Fruit fly (Drosophila melanogaster): ENCODE results near the gene CG15646.

CG15646 gene

dm6 chrX:15619631-15619960 is 51.2 kb downstream of the CG15646 start (continued):
- TF ChIP-seq CG4707 (GFP tag; optimal IDR thresholded peaks at IDR 0.05) (no peak), Camta (GFP tag; optimal IDR thresholded peaks at IDR 0.05) (no peak), CG9932 (GFP tag; IDR thresholded peaks at IDR 0.05) (no peak), Awh (GFP tag; IDR thresholded peaks at IDR 0.05) (no peak; the same call in 1 of the 2 replicates), CG11696 (GFP tag; IDR thresholded peaks at IDR 0.05) (0 out of 2 replicates have a peak, but pooled peaks have one; percentile 5), slbo (GFP tag; IDR thresholded peaks at IDR 0.05) (no peak), CG2202 (tag; optimal IDR thresholded peaks at IDR 0.05) (no peak), D19B (GFP tag; optimal IDR thresholded peaks at IDR 0.05) (no peak), CG3995 (GFP tag; optimal IDR thresholded peaks at IDR 0.05) (no peak), CG15011 (GFP tag; optimal IDR thresholded peaks at IDR 0.05) (no peak), Atf6 (GFP tag; IDR thresholded peaks at IDR 0.05) (no peak), dmrt99B (tag; optimal IDR thresholded peaks at IDR 0.05) (peak; percentile 3), croc (GFP tag; conservative IDR thresholded peaks at IDR 0.05) (0 out of 3 replicates have a peak, but pooled peaks have one; percentile 1), CG7271 (tag; optimal IDR thresholded peaks at IDR 0.05) (no peak), CG6175 (GFP tag; IDR thresholded peaks at IDR 0.05) (no peak), Drgx (GFP tag; IDR thresholded peaks at IDR 0.05) (no peak), psq (GFP tag; optimal IDR thresholded peaks at IDR 0.05) (no peak), sug (tag; optimal IDR thresholded peaks at IDR 0.05) (peak; percentile 52), nom (GFP tag; optimal IDR thresholded peaks at IDR 0.05) (no peak), Ssrp (tag; optimal IDR thresholded peaks at IDR 0.05) (no peak), CG17829 (tag; optimal IDR thresholded peaks at IDR 0.05) (no peak), CG1602 (GFP tag; optimal IDR thresholded peaks at IDR 0.05) (no peak), pros (GFP tag; optimal IDR thresholded peaks at IDR 0.05) (no peak), vnd (GFP tag; IDR thresholded peaks at IDR 0.05; ENCODE audit: partially characterized antibody) (no peak), gro (GFP tag; optimal IDR thresholded peaks at IDR 0.05) (no peak), tap (tag; optimal IDR thresholded peaks at IDR 0.05) (no peak), Nf-YC (tag; optimal IDR thresholded peaks at IDR 0.05) (no peak), nau (GFP tag; optimal IDR thresholded peaks at IDR 0.05) (no peak), CG17361 (GFP tag; IDR thresholded peaks at IDR 0.05) (no peak), NFAT (GFP tag; IDR thresholded peaks at IDR 0.05) (no peak), CG31441 (GFP tag; IDR thresholded peaks at IDR 0.05) (no peak), CG8944 (GFP tag; optimal IDR thresholded peaks at IDR 0.05) (no peak), Max (GFP tag; optimal IDR thresholded peaks at IDR 0.05) (no peak), CG17802 (tag; optimal IDR thresholded peaks at IDR 0.05) (no peak), ash1 (GFP tag; optimal IDR thresholded peaks at IDR 0.05) (no peak), CG10979 (tag; optimal IDR thresholded peaks at IDR 0.05) (peak; percentile 16), CG7745 (tag; optimal IDR thresholded peaks at IDR 0.05) (no peak), H2.0 (GFP tag; IDR thresholded peaks at IDR 0.05) (no peak), fd64A (GFP tag; optimal IDR thresholded peaks at IDR 0.05) (no peak), CG11085 (GFP tag; IDR thresholded peaks at IDR 0.05) (no peak), Xrp1 (GFP tag; IDR thresholded peaks at IDR 0.05) (no peak), CG1647 (GFP tag; optimal IDR thresholded peaks at IDR 0.05) (no peak), zfh2 (GFP tag; optimal IDR thresholded peaks at IDR 0.05) (no peak), Pdp1 (GFP tag; optimal IDR thresholded peaks at IDR 0.05) (no peak), CG5953 (GFP tag; IDR thresholded peaks at IDR 0.05) (no peak), Neu2 (GFP tag; optimal IDR thresholded peaks at IDR 0.05; ENCODE audit: borderline replicate concordance) (no peak), CrebB (tag; optimal IDR thresholded peaks at IDR 0.05) (peak; percentile 1), CG42726 (GFP tag; IDR thresholded peaks at IDR 0.05; ENCODE audit: partially characterized antibody) (no peak), CG12942 (GFP tag; optimal IDR thresholded peaks at IDR 0.05) (no peak), chn (GFP tag; optimal IDR thresholded peaks at IDR 0.05) (no peak), Deaf1 (tag; optimal IDR thresholded peaks at IDR 0.05) (no peak), Hr3 (GFP tag; optimal IDR thresholded peaks at IDR 0.05) (no peak)

Data from whole organism, embryonic.